Fruit fly (Drosophila melanogaster) whole organism, embryonic: ENCODE measurements around the gene CCDC53.

Experiments used
- Blimp-1 ChIP-seq: fragments of 200-800 bp; sonication (Bioruptor generic); optimal IDR thresholded peaks from 3 replicates; lab custom pipeline; 2018; ENCODE audit warnings: missing biosample characterization, missing genetic modification characterization, mild to moderate bottlenecking, moderate library complexity, missing genetic modification reagents
- CG10147 ChIP-seq: fragments of 200-800 bp; sonication (Bioruptor generic); optimal IDR thresholded peaks from 2 replicates; lab custom pipeline; 2019; ENCODE audit warnings: missing biosample characterization, mild to moderate bottlenecking, missing genetic modification characterization, moderate library complexity
- danr ChIP-seq: fragments of 200-800 bp; sonication (Bioruptor generic); IDR thresholded peaks from 2 replicates; pipeline ENCODE4 v1.3.6; 2022; ENCODE audit warnings: missing biosample characterization, missing genetic modification characterization

dm6 chr2L:8040872-8041271 lies at the start of gene CCDC53:
- TF ChIP-seq Blimp-1 (GFP tag; lab: Kevin White, UChicago) (no peak), CG10147 (GFP tag; lab: Kevin White, UChicago) (no peak), danr (GFP tag; lab: Robert Waterston, UW) (no peak)
